Worm (Caenorhabditis elegans): ENCODE data around the gene era-1.

The era-1 gene

ce11 chrV:6688392-6688791 is 14.5 kb upstream of the era-1 start, which contains the start of gene K11G9.5:
Gene K11G9.5, minus strand, starts transcription at chrV:6688492.
- TF ChIP-seq ztf-23 (GFP tag; IDR thresholded peaks at IDR 0.05) (no peak), klf-2 (GFP tag; conservative IDR thresholded peaks at IDR 0.05) (no peak), med-1 (GFP tag; optimal IDR thresholded peaks at IDR 0.05; ENCODE audit: insufficient read depth) (no peak), ztf-29 (GFP tag; IDR thresholded peaks at IDR 0.05) (no peak)

- TF ChIP-seq ztf-29 (GFP tag; IDR thresholded peaks at IDR 0.05), result no peak
- TF ChIP-seq T22C8.4 (GFP tag; IDR thresholded peaks at IDR 0.05), result no peak
- TF ChIP-seq cog-1 (tag; optimal IDR thresholded peaks at IDR 0.05), result no peak
- TF ChIP-seq tab-1 (GFP tag; IDR thresholded peaks at IDR 0.05), result no peak
- no peak for TF ChIP-seq flt-1 (GFP tag; IDR thresholded peaks at IDR 0.05)
- TF ChIP-seq klf-2 (GFP tag; conservative IDR thresholded peaks at IDR 0.05), result no peak
- no peak for TF ChIP-seq med-1 (GFP tag; optimal IDR thresholded peaks at IDR 0.05; ENCODE audit: insufficient read depth)
- TF ChIP-seq ztf-23 (GFP tag; IDR thresholded peaks at IDR 0.05), result no peak
- TF ChIP-seq ref-1 (GFP tag; conservative IDR thresholded peaks at IDR 0.05), result no peak
Measured at ce11 chrV:6690075-6690474, 12.8 kb upstream of the era-1 start.

DNA sequence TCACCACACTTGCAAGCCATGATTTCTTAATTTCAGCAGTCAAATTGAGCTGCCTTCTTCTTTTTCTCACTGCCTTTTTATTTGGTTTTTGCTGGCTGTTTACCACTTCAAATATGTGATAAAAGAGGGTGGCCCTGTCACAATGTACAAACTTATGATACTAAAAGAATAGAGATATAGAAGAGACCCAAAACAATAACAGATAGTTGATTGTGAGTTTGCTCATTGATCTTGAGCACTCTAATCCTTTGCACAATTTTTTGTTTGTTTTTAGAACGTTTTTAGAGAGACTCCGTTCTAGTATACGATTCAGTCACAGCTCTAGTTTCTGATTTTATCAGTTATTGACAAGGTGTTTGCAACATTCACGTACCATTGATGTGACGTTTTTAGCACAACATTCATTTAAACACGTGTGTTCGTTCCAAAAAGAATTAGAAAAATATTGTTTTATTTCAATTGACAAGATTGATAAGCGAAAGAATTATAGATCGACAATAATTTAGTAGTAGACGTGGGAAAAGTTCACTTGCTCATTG is 11.0 kb upstream of the era-1 start, which contains the start of gene mtl-1:
TSS of gene mtl-1 (minus strand) at position 51 of the 539 bp plus-strand sequence.
- TF ChIP-seq ztf-29 (GFP tag; IDR thresholded peaks at IDR 0.05) (no peak), tab-1 (GFP tag; IDR thresholded peaks at IDR 0.05) (no peak), med-1 (GFP tag; optimal IDR thresholded peaks at IDR 0.05; ENCODE audit: insufficient read depth) (no peak), klf-2 (GFP tag; conservative IDR thresholded peaks at IDR 0.05) (no peak), ref-1 (GFP tag; conservative IDR thresholded peaks at IDR 0.05) (no peak), T22C8.4 (GFP tag; IDR thresholded peaks at IDR 0.05) (no peak), flt-1 (GFP tag; IDR thresholded peaks at IDR 0.05) (no peak), ztf-23 (GFP tag; IDR thresholded peaks at IDR 0.05) (no peak), cog-1 (tag; optimal IDR thresholded peaks at IDR 0.05) (no peak)

DNA sequence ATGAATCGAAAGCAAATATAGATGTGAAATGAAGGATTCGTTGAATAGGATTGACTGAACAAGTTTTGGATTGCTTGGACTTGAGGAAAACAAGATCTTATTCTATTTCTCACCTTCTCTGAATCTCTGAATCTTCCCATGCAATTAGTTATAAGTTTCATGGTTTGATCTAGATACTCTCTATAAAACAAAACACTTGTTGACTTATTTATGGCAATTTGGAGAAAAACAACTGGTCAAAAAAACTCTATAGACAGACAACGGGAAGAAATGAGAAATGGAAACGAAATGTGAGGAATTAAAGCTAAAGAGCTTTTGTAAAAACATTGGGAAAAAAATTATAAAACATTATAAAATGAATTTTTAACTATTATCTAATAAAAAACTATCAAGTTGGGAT is 8.2 kb upstream of the era-1 start, which contains the start of gene W02F12.8:
TSS of gene W02F12.8 (minus strand) at position 101 of the 400 bp plus-strand sequence.
- TF ChIP-seq tab-1 (GFP tag; IDR thresholded peaks at IDR 0.05), result no peak
- no peak for TF ChIP-seq med-1 (GFP tag; optimal IDR thresholded peaks at IDR 0.05; ENCODE audit: insufficient read depth)
- TF ChIP-seq ref-1 (GFP tag; conservative IDR thresholded peaks at IDR 0.05), result no peak

ce11 chrV:6697552-6697951 is 5.3 kb upstream of the era-1 start, which contains the start of gene W02F12.2:
Gene W02F12.2, minus strand, starts transcription at chrV:6697652.
- TF ChIP-seq ztf-29 (GFP tag; IDR thresholded peaks at IDR 0.05) (no peak), med-1 (GFP tag; optimal IDR thresholded peaks at IDR 0.05; ENCODE audit: insufficient read depth) (no peak), ref-1 (GFP tag; conservative IDR thresholded peaks at IDR 0.05) (no peak)

DNA sequence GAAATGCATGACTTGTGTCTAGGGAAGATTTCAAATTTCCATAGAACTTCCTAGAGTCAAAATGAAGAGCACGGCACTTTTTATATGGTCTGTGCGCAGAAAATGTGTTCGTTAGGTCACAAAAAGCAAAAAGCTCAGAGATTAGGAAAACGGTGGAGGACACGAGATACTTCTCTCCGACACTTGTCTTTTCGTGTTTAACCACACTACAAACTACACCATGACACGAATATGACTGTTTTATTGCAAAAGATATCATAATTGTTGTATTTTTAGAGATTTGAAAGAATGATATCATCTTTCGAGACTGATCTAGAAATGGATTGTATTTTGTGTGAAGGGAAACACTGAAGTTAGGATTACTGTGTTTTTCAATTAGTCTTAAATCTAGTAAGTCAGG is 3.8 kb upstream of the era-1 start:
- TF ChIP-seq klf-2 (GFP tag; conservative IDR thresholded peaks at IDR 0.05) (no peak), ztf-29 (GFP tag; IDR thresholded peaks at IDR 0.05) (no peak), med-1 (GFP tag; optimal IDR thresholded peaks at IDR 0.05; ENCODE audit: insufficient read depth) (no peak), cog-1 (tag; optimal IDR thresholded peaks at IDR 0.05) (no peak), ztf-23 (GFP tag; IDR thresholded peaks at IDR 0.05) (no peak), flt-1 (GFP tag; IDR thresholded peaks at IDR 0.05) (no peak), T22C8.4 (GFP tag; IDR thresholded peaks at IDR 0.05) (no peak), ref-1 (GFP tag; conservative IDR thresholded peaks at IDR 0.05) (no peak)

DNA sequence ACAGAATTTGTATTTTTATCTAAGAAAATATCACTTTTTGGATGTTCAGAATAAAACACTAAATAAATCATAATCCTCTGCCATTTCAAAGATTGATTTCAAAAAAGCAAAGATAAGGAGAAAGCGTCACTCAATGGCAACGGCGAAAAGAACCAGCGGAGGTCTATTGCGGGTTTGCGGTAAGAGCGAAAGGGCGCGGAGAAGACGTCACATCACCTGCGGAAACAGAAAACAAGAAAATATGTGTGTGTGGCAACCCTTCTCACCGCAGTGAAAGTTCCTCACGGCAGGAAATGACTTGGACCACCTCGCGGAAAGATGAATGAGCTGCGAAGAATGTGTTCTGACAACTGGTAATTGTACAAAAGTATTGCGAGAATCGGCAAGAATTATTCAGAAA is 3.0 kb upstream of the era-1 start:
- TF ChIP-seq cog-1 (tag; optimal IDR thresholded peaks at IDR 0.05) (no peak), T22C8.4 (GFP tag; IDR thresholded peaks at IDR 0.05) (no peak), med-1 (GFP tag; optimal IDR thresholded peaks at IDR 0.05; ENCODE audit: insufficient read depth) (no peak), flt-1 (GFP tag; IDR thresholded peaks at IDR 0.05) (no peak), ref-1 (GFP tag; conservative IDR thresholded peaks at IDR 0.05) (no peak)

DNA sequence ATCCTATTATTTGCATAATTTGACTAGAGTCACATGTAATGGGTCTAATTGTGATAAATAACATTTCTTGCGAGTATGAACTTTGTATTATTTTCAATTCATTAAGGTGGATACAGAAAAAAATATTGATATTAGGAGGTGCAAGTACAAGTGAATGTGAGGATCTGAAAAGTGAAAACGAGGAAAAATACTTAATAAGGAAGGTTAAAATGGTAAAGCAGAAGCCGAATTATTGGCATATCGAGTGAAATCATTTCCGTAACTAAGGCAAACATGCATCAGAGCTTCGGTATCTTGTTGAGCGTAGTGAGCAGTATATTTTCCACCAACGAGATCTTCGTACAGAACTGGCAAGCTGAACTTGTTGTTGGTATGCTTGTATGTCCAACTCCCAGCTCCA is 1.6 kb downstream of the era-1 start:
- TF ChIP-seq ref-1 (GFP tag; conservative IDR thresholded peaks at IDR 0.05) (no peak), klf-2 (GFP tag; conservative IDR thresholded peaks at IDR 0.05) (no peak), flt-1 (GFP tag; IDR thresholded peaks at IDR 0.05) (no peak), ztf-29 (GFP tag; IDR thresholded peaks at IDR 0.05) (no peak), T22C8.4 (GFP tag; IDR thresholded peaks at IDR 0.05) (no peak), cog-1 (tag; optimal IDR thresholded peaks at IDR 0.05) (no peak), med-1 (GFP tag; optimal IDR thresholded peaks at IDR 0.05; ENCODE audit: insufficient read depth) (no peak), ztf-23 (GFP tag; IDR thresholded peaks at IDR 0.05) (no peak), tab-1 (GFP tag; IDR thresholded peaks at IDR 0.05) (no peak)

DNA sequence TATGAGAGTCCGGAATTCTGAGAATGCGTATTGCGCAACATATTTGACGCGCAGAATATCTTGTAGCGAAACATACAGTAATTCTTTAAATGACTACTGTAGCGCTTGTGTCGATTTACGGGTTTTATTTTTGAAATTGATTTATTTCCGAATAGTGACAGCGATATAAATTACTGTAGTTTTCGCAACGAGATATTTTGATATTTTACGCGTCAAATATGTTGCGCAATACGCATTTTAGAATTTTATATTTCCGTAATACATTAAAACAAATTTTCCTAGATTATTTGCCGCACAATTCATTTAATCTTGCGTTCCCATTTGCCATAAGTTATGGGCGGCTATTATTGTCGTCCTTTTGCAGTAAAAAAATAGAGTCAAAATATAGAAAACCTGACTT is 2.5 kb downstream of the era-1 start:
- TF ChIP-seq T22C8.4 (GFP tag; IDR thresholded peaks at IDR 0.05) (no peak), ztf-23 (GFP tag; IDR thresholded peaks at IDR 0.05) (no peak), ref-1 (GFP tag; conservative IDR thresholded peaks at IDR 0.05) (no peak), ztf-29 (GFP tag; IDR thresholded peaks at IDR 0.05) (no peak), med-1 (GFP tag; optimal IDR thresholded peaks at IDR 0.05; ENCODE audit: insufficient read depth) (no peak), cog-1 (tag; optimal IDR thresholded peaks at IDR 0.05) (no peak), tab-1 (GFP tag; IDR thresholded peaks at IDR 0.05) (no peak), klf-2 (GFP tag; conservative IDR thresholded peaks at IDR 0.05) (no peak), flt-1 (GFP tag; IDR thresholded peaks at IDR 0.05) (no peak)

DNA sequence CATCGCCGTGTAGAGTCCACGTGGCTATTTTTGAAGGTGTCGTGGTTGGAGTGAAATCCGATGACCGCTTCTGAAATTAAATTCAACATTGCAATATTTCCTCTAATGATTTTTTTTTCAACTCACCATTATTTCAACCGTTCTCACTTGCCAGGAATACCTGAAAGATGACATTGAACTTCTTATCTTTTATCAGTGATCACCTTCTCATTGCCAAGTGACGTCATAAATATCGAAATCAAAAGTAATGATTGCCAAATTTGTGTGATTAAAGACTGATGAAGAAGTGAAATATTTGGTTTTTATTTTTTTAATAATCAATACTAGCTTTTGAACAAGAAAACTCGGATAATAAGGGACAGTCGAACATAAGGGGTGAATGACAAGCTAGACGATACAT is 3.9 kb downstream of the era-1 start, which contains the start of gene W02F12.4:
TSS of gene W02F12.4 (minus strand) at position 164 of the 400 bp plus-strand sequence.
- TF ChIP-seq tab-1 (GFP tag; IDR thresholded peaks at IDR 0.05) (no peak), flt-1 (GFP tag; IDR thresholded peaks at IDR 0.05) (no peak), cog-1 (tag; optimal IDR thresholded peaks at IDR 0.05) (no peak), ztf-23 (GFP tag; IDR thresholded peaks at IDR 0.05) (no peak), T22C8.4 (GFP tag; IDR thresholded peaks at IDR 0.05) (no peak), ref-1 (GFP tag; conservative IDR thresholded peaks at IDR 0.05) (no peak), klf-2 (GFP tag; conservative IDR thresholded peaks at IDR 0.05) (no peak), ztf-29 (GFP tag; IDR thresholded peaks at IDR 0.05) (no peak), med-1 (GFP tag; optimal IDR thresholded peaks at IDR 0.05; ENCODE audit: insufficient read depth) (no peak)
